Fruit fly (Drosophila melanogaster): ENCODE results near the gene CG32376.
"Not testable (repeated sequence)": the region's sequence is repeated elsewhere in the genome, so short reads cannot be mapped to it uniquely, and the experiment has no call there.

DNA sequence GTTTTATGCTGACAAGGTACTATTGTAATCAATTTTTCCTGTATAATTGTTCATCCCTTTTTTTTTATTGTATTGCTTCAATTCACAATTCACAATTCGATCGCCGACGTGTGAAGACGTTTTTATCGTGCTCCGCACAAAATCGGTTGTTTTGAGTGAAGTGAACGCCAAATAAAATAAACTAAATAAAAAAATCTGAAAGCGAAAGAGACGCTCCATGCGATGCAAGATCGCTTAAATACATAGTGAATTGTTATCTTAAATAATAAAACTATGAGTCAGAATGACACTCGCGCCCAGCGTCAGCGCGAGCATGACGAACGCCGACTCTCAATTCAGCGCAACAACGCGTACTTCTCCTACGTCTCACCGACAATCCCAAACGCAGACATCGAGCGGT lies 43.5 kb downstream of the CG32376 start, which contains the start of gene CG8539:
- not testable (repeated sequence) for TF ChIP-seq eg (GFP tag; IDR thresholded peaks at IDR 0.05); Eip93F (GFP tag; optimal IDR thresholded peaks at IDR 0.05); CG11762 (GFP tag; optimal IDR thresholded peaks at IDR 0.05; ENCODE audit: insufficient read depth); Lpt (GFP tag; optimal IDR thresholded peaks at IDR 0.05); Hr4 (GFP tag; optimal IDR thresholded peaks at IDR 0.05); CG10631 (GFP tag; optimal IDR thresholded peaks at IDR 0.05); CG6276 (GFP tag; optimal IDR thresholded peaks at IDR 0.05); CG9139 (GFP tag; optimal IDR thresholded peaks at IDR 0.05); Met (GFP tag; optimal IDR thresholded peaks at IDR 0.05); CG1621 (tag; optimal IDR thresholded peaks at IDR 0.05)

Data from whole organism, prepupa.